Worm (Caenorhabditis elegans): ENCODE data around the gene E01G6.1.

- TF ChIP-seq hlh-1 (tag; optimal IDR thresholded peaks at IDR 0.05) (no peak), cnd-1 (tag; optimal IDR thresholded peaks at IDR 0.05) (no peak), pha-4 (tag; optimal IDR thresholded peaks at IDR 0.05) (no peak), ces-1 (GFP tag; optimal IDR thresholded peaks at IDR 0.05) (no peak), unc-62 (GFP tag; optimal IDR thresholded peaks at IDR 0.05) (no peak), unc-39 (tag; optimal IDR thresholded peaks at IDR 0.05) (no peak), nhr-237 (tag; optimal IDR thresholded peaks at IDR 0.05) (no peak), mep-1 (tag; optimal IDR thresholded peaks at IDR 0.05) (no peak), drap-1 (GFP tag; optimal IDR thresholded peaks at IDR 0.05) (no peak), lsy-2 (tag; optimal IDR thresholded peaks at IDR 0.05) (no peak), elt-1 (tag; optimal IDR thresholded peaks at IDR 0.05; ENCODE audit: borderline replicate concordance, insufficient read depth) (no peak), nhr-12 (tag; optimal IDR thresholded peaks at IDR 0.05) (no peak)
These were observed 29.9 kb downstream of the E01G6.1 start, which contains the start of gene C04B4.4 for ce11 chrX:12290539-12290938.
